Fruit fly (Drosophila melanogaster) whole organism, embryonic: ENCODE results near the gene CG13675.
A peak's percentile ranks its signal among the peaks of the same experiment; 100 is the strongest.

Experiments used
- Bdp1 ChIP-seq: fragments of 200-800 bp; sonication (Bioruptor generic); optimal IDR thresholded peaks from 3 replicates; lab custom pipeline; 2016; ENCODE audit warnings: missing biosample characterization, missing genetic modification characterization
- CG10267 ChIP-seq: fragments of 200-800 bp; sonication (Bioruptor generic); optimal IDR thresholded peaks from 2 replicates; lab custom pipeline; 2018; ENCODE audit warnings: missing biosample characterization, mild to moderate bottlenecking, missing genetic modification characterization, moderate library complexity
- CG10654 ChIP-seq: fragments of 200-800 bp; sonication (Bioruptor generic); optimal IDR thresholded peaks from 2 replicates; lab custom pipeline; 2016; ENCODE audit warnings: missing biosample characterization, missing genetic modification characterization
- CG11695 ChIP-seq: fragments of 200-800 bp; sonication (Bioruptor generic); IDR thresholded peaks from 3 replicates; pipeline ENCODE4 v1.3.6; 2022; ENCODE audit warnings: missing biosample characterization, missing genetic modification characterization
- CG12744 ChIP-seq: fragments of 200-800 bp; sonication (Bioruptor generic); optimal IDR thresholded peaks from 2 replicates; lab custom pipeline; 2016; ENCODE audit warnings: missing biosample characterization, missing genetic modification characterization
- CG14441 ChIP-seq: fragments of 200-800 bp; sonication (Bioruptor generic); IDR thresholded peaks from 2 replicates; pipeline ENCODE4 v1.3.6; 2022; ENCODE audit warnings: missing biosample characterization, missing genetic modification characterization
- CG15696 ChIP-seq: fragments of 200-800 bp; sonication (Bioruptor generic); optimal IDR thresholded peaks from 2 replicates; lab custom pipeline; 2019; ENCODE audit warnings: missing biosample characterization, mild to moderate bottlenecking, missing genetic modification characterization, moderate library complexity
- CG1647 ChIP-seq: fragments of 200-800 bp; sonication (Bioruptor generic); optimal IDR thresholded peaks from 3 replicates; lab custom pipeline; 2016; ENCODE audit warnings: missing biosample characterization, missing genetic modification characterization
- CG16779 ChIP-seq: fragments of 200-800 bp; sonication (Bioruptor generic); IDR thresholded peaks from 2 replicates; pipeline ENCODE4 v1.3.6; 2022; ENCODE audit warnings: missing biosample characterization, missing genetic modification characterization
- CG16815 ChIP-seq: fragments of 200-800 bp; sonication (Bioruptor generic); optimal IDR thresholded peaks from 3 replicates; lab custom pipeline; 2017; ENCODE audit warnings: missing biosample characterization, mild to moderate bottlenecking, missing genetic modification characterization
- CG17186 ChIP-seq: fragments of 200-800 bp; sonication (Bioruptor generic); optimal IDR thresholded peaks from 3 replicates; lab custom pipeline; 2017; ENCODE audit warnings: missing biosample characterization, missing genetic modification reagents, missing genetic modification characterization
- CG3065 ChIP-seq: fragments of 200-800 bp; sonication (Bioruptor generic); optimal IDR thresholded peaks from 2 replicates; lab custom pipeline; 2016; ENCODE audit warnings: missing biosample characterization, missing genetic modification characterization
- CG32767 ChIP-seq: fragments of 200-800 bp; sonication (Bioruptor generic); IDR thresholded peaks from 2 replicates; pipeline ENCODE4 v1.3.6; 2022; ENCODE audit warnings: missing biosample characterization, missing genetic modification characterization
- CG34422 ChIP-seq: fragments of 200-800 bp; sonication (Bioruptor generic); IDR thresholded peaks from 3 replicates; pipeline ENCODE4 v1.3.6; 2022; ENCODE audit warnings: missing biosample characterization, missing genetic modification characterization
- CG3838 ChIP-seq: fragments of 200-800 bp; sonication (Bioruptor generic); optimal IDR thresholded peaks from 3 replicates; lab custom pipeline; 2016; ENCODE audit warnings: missing biosample characterization, missing genetic modification characterization
- CG6175 ChIP-seq: fragments of 200-800 bp; sonication (Bioruptor generic); IDR thresholded peaks from 3 replicates; pipeline ENCODE4 v1.3.6; 2022; ENCODE audit warnings: missing biosample characterization, missing genetic modification characterization
- CG6654 ChIP-seq: fragments of 200-800 bp; sonication (Bioruptor generic); optimal IDR thresholded peaks from 2 replicates; lab custom pipeline; 2017; ENCODE audit warnings: missing biosample characterization, mild to moderate bottlenecking, missing genetic modification characterization
- CG6813 ChIP-seq: fragments of 200-800 bp; sonication (Bioruptor generic); optimal IDR thresholded peaks from 2 replicates; lab custom pipeline; 2017; ENCODE audit warnings: missing biosample characterization, missing genetic modification characterization, mild to moderate bottlenecking, moderate library complexity, missing genetic modification reagents
- CG9797 ChIP-seq: fragments of 200-800 bp; sonication (Bioruptor generic); optimal IDR thresholded peaks from 3 replicates; lab custom pipeline; 2018; ENCODE audit warnings: missing biosample characterization, mild to moderate bottlenecking, missing genetic modification characterization
- CG9932 ChIP-seq: fragments of 200-800 bp; sonication (Bioruptor generic); IDR thresholded peaks from 2 replicates; pipeline ENCODE4 v1.3.6; 2022; ENCODE audit warnings: missing biosample characterization, missing genetic modification characterization
- D ChIP-seq, 2 experiments: fragments of 200-800 bp in 1 of 2; fragments of >200 bp in 1 of 2; sonication (Bioruptor generic) in 1 of 2; optimal IDR thresholded peaks; 2 replicates in 1 of 2; 3 replicates in 1 of 2; lab custom pipeline; 2017; ENCODE audit warnings: mild to moderate bottlenecking in 1 of 2, missing biosample characterization in 1 of 2, missing genetic modification characterization in 1 of 2, missing genetic modification reagents in 1 of 2
- Dad ChIP-seq: fragments of 200-800 bp; sonication (Bioruptor generic); optimal IDR thresholded peaks from 3 replicates; lab custom pipeline; 2016; ENCODE audit warnings: missing biosample characterization, missing genetic modification characterization
- Deaf1 ChIP-seq: fragments of 200-800 bp; optimal IDR thresholded peaks from 3 replicates; lab custom pipeline; 2019; ENCODE audit warnings: missing biosample characterization, mild to moderate bottlenecking, missing genetic modification characterization, moderate library complexity
- Dek ChIP-seq: fragments of 200-800 bp; sonication (Bioruptor generic); optimal IDR thresholded peaks from 3 replicates; lab custom pipeline; 2019; ENCODE audit warnings: missing biosample characterization, mild to moderate bottlenecking, missing genetic modification characterization, moderate library complexity
- E2f2 ChIP-seq: fragments of 200-800 bp; sonication (Bioruptor generic); IDR thresholded peaks from 2 replicates; pipeline ENCODE4 v1.3.6; 2022; ENCODE audit warnings: missing biosample characterization, missing genetic modification characterization
- Elba2 ChIP-seq: fragments of 200-800 bp; sonication (Bioruptor generic); optimal IDR thresholded peaks from 3 replicates; lab custom pipeline; 2016; ENCODE audit warnings: missing biosample characterization, missing genetic modification characterization
- GATAe ChIP-seq: fragments of 200-800 bp; sonication (Bioruptor generic); conservative IDR thresholded peaks from 2 replicates; pipeline ENCODE4 v1.3.6; 2022; ENCODE audit warnings: missing biosample characterization, missing genetic modification characterization
- HLH3B ChIP-seq: fragments of 200-800 bp; sonication (Bioruptor generic); IDR thresholded peaks from 2 replicates; pipeline ENCODE4 v1.3.6; 2022; ENCODE audit warnings: missing biosample characterization, missing genetic modification characterization
- Kr ChIP-seq: fragments of 200-800 bp; sonication (Bioruptor generic); optimal IDR thresholded peaks from 2 replicates; lab custom pipeline; 2017; ENCODE audit warnings: missing biosample characterization, mild to moderate bottlenecking, missing genetic modification characterization
- MESR4 ChIP-seq: fragments of 200-800 bp; sonication (Bioruptor generic); optimal IDR thresholded peaks from 2 replicates; lab custom pipeline; 2018; ENCODE audit warnings: missing biosample characterization, mild to moderate bottlenecking, missing genetic modification characterization, moderate library complexity
- Neu2 ChIP-seq: fragments of 200-800 bp; sonication (Bioruptor generic); optimal IDR thresholded peaks from 3 replicates; lab custom pipeline; 2016; ENCODE audit warnings: missing biosample characterization, missing genetic modification characterization, borderline replicate concordance
- Scr ChIP-seq: fragments of 200-800 bp; sonication (Bioruptor generic); IDR thresholded peaks from 2 replicates; pipeline ENCODE4 v1.3.6; 2022; ENCODE audit warnings: missing biosample characterization, missing genetic modification characterization; ENCODE audit not compliant: partially characterized antibody
- Side ChIP-seq: fragments of 200-800 bp; sonication (Bioruptor generic); optimal IDR thresholded peaks from 2 replicates; lab custom pipeline; 2016; ENCODE audit warnings: missing biosample characterization, missing genetic modification characterization
- Usf ChIP-seq: fragments of 200-800 bp; sonication (Bioruptor generic); optimal IDR thresholded peaks from 2 replicates; lab custom pipeline; 2017; ENCODE audit warnings: missing genotype, missing biosample characterization, missing genetic modification characterization
- abd-A ChIP-seq: fragments of 200-800 bp; sonication (Bioruptor generic); optimal IDR thresholded peaks from 3 replicates; lab custom pipeline; 2019; ENCODE audit warnings: missing biosample characterization, mild to moderate bottlenecking, missing genetic modification characterization, moderate library complexity
- ac ChIP-seq: fragments of 200-800 bp; sonication (Bioruptor generic); optimal IDR thresholded peaks from 3 replicates; lab custom pipeline; 2017; ENCODE audit warnings: missing biosample characterization, mild to moderate bottlenecking, missing genetic modification characterization
- aop ChIP-seq: fragments of 200-800 bp; sonication (Bioruptor generic); IDR thresholded peaks from 2 replicates; pipeline ENCODE4 v1.3.6; 2022; ENCODE audit warnings: missing biosample characterization, missing genetic modification characterization
- bigmax ChIP-seq: fragments of 200-800 bp; sonication (Bioruptor generic); optimal IDR thresholded peaks from 2 replicates; lab custom pipeline; 2018; ENCODE audit warnings: missing biosample characterization, mild to moderate bottlenecking, missing genetic modification characterization
- cas ChIP-seq: fragments of 200-800 bp; sonication (Bioruptor generic); IDR thresholded peaks from 2 replicates; pipeline ENCODE4 v1.3.6; 2022; ENCODE audit warnings: missing biosample characterization, missing genetic modification characterization
- ci ChIP-seq: fragments of 200-800 bp; sonication (Bioruptor generic); IDR thresholded peaks from 3 replicates; pipeline ENCODE4 v1.3.6; 2022; ENCODE audit warnings: missing biosample characterization, missing genetic modification characterization
- dan ChIP-seq: fragments of 200-800 bp; sonication (Bioruptor generic); IDR thresholded peaks from 2 replicates; pipeline ENCODE4 v1.3.6; 2022; ENCODE audit warnings: missing biosample characterization, missing genetic modification characterization
- emc ChIP-seq: fragments of 200-800 bp; sonication (Bioruptor generic); optimal IDR thresholded peaks from 2 replicates; lab custom pipeline; 2016; ENCODE audit warnings: missing biosample characterization, missing genetic modification characterization
- grau ChIP-seq: fragments of 200-800 bp; optimal IDR thresholded peaks from 3 replicates; lab custom pipeline; 2019; ENCODE audit warnings: missing biosample characterization, mild to moderate bottlenecking, missing genetic modification characterization, moderate library complexity
- her ChIP-seq: fragments of 200-800 bp; sonication (Bioruptor generic); optimal IDR thresholded peaks from 2 replicates; lab custom pipeline; 2016; ENCODE audit warnings: missing biosample characterization, missing genetic modification characterization
- lmd ChIP-seq: fragments of 200-800 bp; sonication (Bioruptor generic); IDR thresholded peaks from 2 replicates; pipeline ENCODE4 v1.3.6; 2022; ENCODE audit warnings: missing biosample characterization, missing genetic modification characterization
- maf-S ChIP-seq: fragments of 200-800 bp; sonication (Bioruptor generic); optimal IDR thresholded peaks from 2 replicates; lab custom pipeline; 2016; ENCODE audit warnings: missing biosample characterization, missing genetic modification characterization
- org-1 ChIP-seq: fragments of 200-800 bp; sonication (Bioruptor generic); optimal IDR thresholded peaks from 2 replicates; lab custom pipeline; 2017; ENCODE audit warnings: missing biosample characterization, missing genetic modification characterization
- pros ChIP-seq: fragments of 200-800 bp; sonication (Bioruptor generic); optimal IDR thresholded peaks from 3 replicates; lab custom pipeline; 2019; ENCODE audit warnings: missing biosample characterization, mild to moderate bottlenecking, missing genetic modification characterization, moderate library complexity
- sim ChIP-seq: fragments of 200-800 bp; sonication (Bioruptor generic); IDR thresholded peaks from 2 replicates; pipeline ENCODE4 v1.3.6; 2022; ENCODE audit warnings: missing biosample characterization, missing genetic modification characterization
- sob ChIP-seq: fragments of 200-800 bp; sonication (Bioruptor generic); IDR thresholded peaks from 2 replicates; pipeline ENCODE4 v1.3.6; 2022; ENCODE audit warnings: missing biosample characterization, missing genetic modification characterization

Gene CG13675

DNA sequence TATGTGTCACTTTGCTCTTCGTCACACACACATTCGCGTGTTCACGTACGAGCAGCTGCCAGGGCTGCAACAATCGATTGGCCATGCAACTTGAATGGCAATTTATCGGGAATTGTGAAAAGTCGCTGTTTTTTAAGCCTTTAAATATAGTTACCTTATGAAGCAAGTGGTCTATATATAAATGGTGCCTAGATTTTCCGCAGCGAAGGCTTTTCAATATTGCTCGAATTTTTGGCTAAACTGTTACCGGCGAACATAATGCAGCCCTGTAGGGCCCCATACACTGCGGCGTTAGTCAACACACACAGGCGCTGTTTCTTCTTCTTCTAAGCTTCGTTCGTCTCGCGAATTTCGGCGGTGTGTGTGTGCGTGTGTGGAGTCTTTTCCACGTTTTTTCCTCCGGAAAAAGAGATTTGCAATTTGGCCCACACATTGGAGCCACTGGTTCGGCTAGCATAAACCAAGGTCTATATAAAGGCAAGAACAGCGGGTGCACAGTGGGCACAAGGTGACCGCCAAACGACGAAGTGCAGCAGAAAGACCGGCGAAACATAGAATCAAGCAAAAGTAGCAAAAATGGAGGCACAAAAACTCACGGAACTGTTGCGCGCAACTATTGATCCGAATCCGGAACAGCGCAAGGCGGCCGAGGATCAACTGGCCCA lies 49.3 kb downstream of the CG13675 start, which contains the start of the genes Arp3 and msk (continued):
- TF ChIP-seq grau (tag; lab: Kevin White, UChicago) (peak; percentile 75), bigmax (GFP tag; lab: Kevin White, UChicago) (peak; percentile 38), CG17186 (GFP tag; lab: Kevin White, UChicago) (peak; percentile 84), lmd (GFP tag; lab: Robert Waterston, UW) (peak; percentile 71), CG16815 (GFP tag; lab: Kevin White, UChicago) (peak; percentile 74), her (peak; percentile 87), CG11695 (GFP tag; lab: Robert Waterston, UW) (peak; percentile 50; the same call in 1 of the 3 replicates), HLH3B (GFP tag; lab: Robert Waterston, UW) (peak; percentile 68), pros (no peak), CG3065 (peak; percentile 77), emc (GFP tag; lab: Kevin White, UChicago) (peak; percentile 83), Elba2 (GFP tag; lab: Kevin White, UChicago) (peak; percentile 21), ci (peak; percentile 70; the same call in 2 of the 3 replicates), maf-S (peak; percentile 86), E2f2 (GFP tag; lab: Robert Waterston, UW) (peak; percentile 69), Scr (peak; percentile 49), Kr (GFP tag; lab: Kevin White, UChicago) (no peak), CG6175 (GFP tag; lab: Robert Waterston, UW) (no peak), Neu2 (GFP tag; lab: Kevin White, UChicago) (peak; percentile 72), dan (GFP tag; lab: Robert Waterston, UW) (no peak), CG9932 (GFP tag; lab: Robert Waterston, UW) (peak; percentile 89), Usf (GFP tag; lab: Kevin White, UChicago) (peak; percentile 66), D (optimal IDR thresholded peaks at IDR 0.05; lab: Kevin White, UChicago) (no peak), D (GFP tag; optimal IDR thresholded peaks at IDR 0.05; lab: Kevin White, UChicago) (peak; percentile 49), CG1647 (peak; percentile 88), GATAe (peak; percentile 31; the same call in 1 of the 2 replicates), abd-A (tag; lab: Kevin White, UChicago) (no peak), Side (peak; percentile 90), sim (GFP tag; lab: Robert Waterston, UW) (0 out of 2 replicates have a peak, but pooled peaks have one; percentile 33), CG14441 (peak; percentile 64), MESR4 (GFP tag; lab: Kevin White, UChicago) (peak; percentile 69), org-1 (GFP tag; lab: Kevin White, UChicago) (peak; percentile 71), ac (GFP tag; lab: Kevin White, UChicago) (peak; percentile 13), CG34422 (GFP tag; lab: Robert Waterston, UW) (peak; percentile 82; the same call in 2 of the 3 replicates), CG6654 (GFP tag; lab: Kevin White, UChicago) (peak; percentile 5), CG10654 (GFP tag; lab: Kevin White, UChicago) (peak; percentile 88), CG3838 (GFP tag; lab: Kevin White, UChicago) (peak; percentile 46), CG16779 (GFP tag; lab: Robert Waterston, UW) (no peak), CG32767 (no peak; the same call in 1 of the 2 replicates), CG15696 (tag; lab: Kevin White, UChicago) (peak; percentile 68), Dad (GFP tag; lab: Kevin White, UChicago) (peak; percentile 89), Bdp1 (GFP tag; lab: Kevin White, UChicago) (peak; percentile 79), CG9797 (GFP tag; lab: Kevin White, UChicago) (peak; percentile 59), aop (GFP tag; lab: Robert Waterston, UW) (no peak), sob (GFP tag; lab: Robert Waterston, UW) (peak; percentile 81), CG12744 (peak; percentile 71), CG10267 (peak; percentile 99), Dek (tag; lab: Kevin White, UChicago) (peak; percentile 64), CG6813 (no peak), Deaf1 (tag; lab: Kevin White, UChicago) (peak; percentile 83), cas (peak; percentile 40; the same call in 1 of the 2 replicates)
